Worm (Caenorhabditis elegans) whole organism, L2 larva: Measurements from ENCODE around the gene irg-4.

Experiments
- C34F6.9 ChIP-seq: fragments of 150-350 bp; optimal IDR thresholded peaks from 2 replicates; lab custom pipeline; 2014; ENCODE audit warnings: missing biosample characterization, missing genetic modification characterization
- R02D3.7 ChIP-seq: fragments of 150-350 bp; optimal IDR thresholded peaks from 2 replicates; lab custom pipeline; 2014; ENCODE audit warnings: missing biosample characterization, missing genetic modification characterization
- ZK546.5 ChIP-seq: sonication (generic microtip); optimal IDR thresholded peaks from 2 replicates; lab custom pipeline; 2017; ENCODE audit warnings: missing biosample characterization, missing genetic modification characterization
- ama-1 ChIP-seq: fragments of 150-350 bp; optimal IDR thresholded peaks from 2 replicates; lab custom pipeline; 2018; ENCODE audit warnings: inconsistent platforms
- blmp-1 ChIP-seq: sonication (generic microtip); optimal IDR thresholded peaks from 2 replicates; lab custom pipeline; 2017; ENCODE audit warnings: missing genetic modification characterization, mild to moderate bottlenecking, missing compliant biosample characterization, antibody characterized with exemption, moderate library complexity; ENCODE audit not compliant: insufficient read depth
- ceh-16 ChIP-seq: fragments of 150-350 bp; optimal IDR thresholded peaks from 2 replicates; lab custom pipeline; 2014; ENCODE audit warnings: missing biosample characterization, missing genetic modification characterization
- ceh-82 ChIP-seq: fragments of 150-350 bp; optimal IDR thresholded peaks from 2 replicates; lab custom pipeline; 2014; ENCODE audit warnings: missing biosample characterization, missing genetic modification characterization
- crh-2 ChIP-seq: sonication (generic microtip); optimal IDR thresholded peaks from 2 replicates; lab custom pipeline; 2017; ENCODE audit warnings: missing biosample characterization, missing genetic modification characterization
- egl-27 ChIP-seq: sonication (generic microtip); optimal IDR thresholded peaks from 3 replicates; lab custom pipeline; 2017; ENCODE audit warnings: missing biosample characterization, missing genetic modification reagents, missing genetic modification characterization
- elt-1 ChIP-seq: fragments of 150-350 bp; optimal IDR thresholded peaks from 2 replicates; lab custom pipeline; 2014; ENCODE audit warnings: missing biosample characterization, missing genetic modification characterization
- elt-3 ChIP-seq: sonication (generic microtip); optimal IDR thresholded peaks from 2 replicates; lab custom pipeline; 2017; ENCODE audit warnings: missing biosample characterization, missing genetic modification characterization
- lin-11 ChIP-seq: fragments of 150-350 bp; sonication (generic microtip); optimal IDR thresholded peaks from 2 replicates; lab custom pipeline; 2014; ENCODE audit warnings: missing biosample characterization, missing genetic modification characterization, inconsistent platforms, mixed read lengths
- lin-13 ChIP-seq: fragments of 150-350 bp; optimal IDR thresholded peaks from 2 replicates; lab custom pipeline; 2014; ENCODE audit warnings: missing biosample characterization, missing genetic modification reagents, missing genetic modification characterization
- lsy-2 ChIP-seq, 2 experiments: fragments of 150-350 bp in 1 of 2; sonication (generic microtip) in 1 of 2; optimal IDR thresholded peaks; 2 replicates each; lab custom pipeline; 2014 to 2017; ENCODE audit warnings: missing biosample characterization in 2 of 2, missing genetic modification characterization in 2 of 2
- mbf-1 ChIP-seq: sonication (generic microtip); optimal IDR thresholded peaks from 2 replicates; lab custom pipeline; 2017; ENCODE audit warnings: missing biosample characterization, missing genetic modification characterization
- mdl-1 ChIP-seq, 2 experiments: fragments of 150-350 bp in 1 of 2; sonication (generic microtip) in 1 of 2; optimal IDR thresholded peaks; 2 replicates each; lab custom pipeline; 2017; ENCODE audit warnings: missing biosample characterization in 2 of 2, missing genetic modification characterization in 2 of 2
- nhr-10 ChIP-seq: sonication (generic microtip); optimal IDR thresholded peaks from 2 replicates; lab custom pipeline; 2017; ENCODE audit warnings: missing biosample characterization, missing genetic modification characterization
- nhr-11 ChIP-seq: fragments of 150-350 bp; optimal IDR thresholded peaks from 2 replicates; lab custom pipeline; 2014; ENCODE audit warnings: missing biosample characterization, missing genetic modification characterization
- nhr-12 ChIP-seq: fragments of 150-350 bp; optimal IDR thresholded peaks from 2 replicates; lab custom pipeline; 2014; ENCODE audit warnings: missing biosample characterization, missing genetic modification characterization
- nhr-129 ChIP-seq: fragments of 150-350 bp; optimal IDR thresholded peaks from 2 replicates; lab custom pipeline; 2014; ENCODE audit warnings: missing biosample characterization, missing genetic modification characterization
- nhr-23 ChIP-seq: fragments of 150-350 bp; optimal IDR thresholded peaks from 2 replicates; lab custom pipeline; 2014; ENCODE audit warnings: missing biosample characterization, missing genetic modification reagents, missing genetic modification characterization
- nhr-25 ChIP-seq: fragments of 150-350 bp; sonication (generic microtip); optimal IDR thresholded peaks from 3 replicates; lab custom pipeline; 2014; ENCODE audit warnings: missing biosample characterization, missing genetic modification characterization
- nhr-6 ChIP-seq: fragments of 150-350 bp; optimal IDR thresholded peaks from 2 replicates; lab custom pipeline; 2014; ENCODE audit warnings: missing biosample characterization, missing genetic modification characterization
- nhr-77 ChIP-seq: fragments of 150-350 bp; optimal IDR thresholded peaks from 2 replicates; lab custom pipeline; 2014; ENCODE audit warnings: missing biosample characterization, missing genetic modification characterization
- sem-4 ChIP-seq: fragments of 150-350 bp; optimal IDR thresholded peaks from 2 replicates; lab custom pipeline; 2014; ENCODE audit warnings: missing biosample characterization, missing genetic modification reagents, missing genetic modification characterization
- skn-1 ChIP-seq: sonication (generic microtip); optimal IDR thresholded peaks from 2 replicates; lab custom pipeline; 2017; ENCODE audit warnings: missing biosample characterization, missing genetic modification characterization
- sma-3 ChIP-seq: sonication (generic microtip); optimal IDR thresholded peaks from 2 replicates; lab custom pipeline; 2016; ENCODE audit warnings: missing genetic modification reagents, missing genetic modification characterization, missing compliant biosample characterization
- sma-9 ChIP-seq, 2 experiments: fragments of 150-350 bp in 1 of 2; sonication (generic microtip) in 1 of 2; optimal IDR thresholded peaks; 2 replicates each; lab custom pipeline; 2014 to 2016; ENCODE audit warnings: missing genetic modification characterization in 2 of 2, mild to moderate bottlenecking in 1 of 2, missing biosample characterization in 1 of 2, missing compliant biosample characterization in 1 of 2, missing genetic modification reagents in 1 of 2, moderate library complexity in 1 of 2
- snpc-4 ChIP-seq: fragments of 150-350 bp; optimal IDR thresholded peaks from 2 replicates; lab custom pipeline; 2014; ENCODE audit warnings: missing biosample characterization, missing genetic modification characterization
- unc-39 ChIP-seq: fragments of 150-350 bp; optimal IDR thresholded peaks from 2 replicates; lab custom pipeline; 2014; ENCODE audit warnings: missing biosample characterization, missing genetic modification characterization
- unc-55 ChIP-seq: fragments of 150-350 bp; sonication (generic microtip); optimal IDR thresholded peaks from 3 replicates; lab custom pipeline; 2014; ENCODE audit warnings: missing biosample characterization, missing genetic modification reagents, missing genetic modification characterization
- unc-62 ChIP-seq: fragments of 150-350 bp; optimal IDR thresholded peaks from 2 replicates; lab custom pipeline; 2014; ENCODE audit warnings: missing biosample characterization, missing genetic modification reagents, missing genetic modification characterization
- zag-1 ChIP-seq: fragments of 150-350 bp; optimal IDR thresholded peaks from 2 replicates; lab custom pipeline; 2014; ENCODE audit warnings: missing biosample characterization, missing genetic modification characterization
- ztf-11 ChIP-seq: sonication (generic microtip); optimal IDR thresholded peaks from 2 replicates; lab custom pipeline; 2017; ENCODE audit warnings: missing biosample characterization, missing genetic modification characterization

irg-4 gene

DNA sequence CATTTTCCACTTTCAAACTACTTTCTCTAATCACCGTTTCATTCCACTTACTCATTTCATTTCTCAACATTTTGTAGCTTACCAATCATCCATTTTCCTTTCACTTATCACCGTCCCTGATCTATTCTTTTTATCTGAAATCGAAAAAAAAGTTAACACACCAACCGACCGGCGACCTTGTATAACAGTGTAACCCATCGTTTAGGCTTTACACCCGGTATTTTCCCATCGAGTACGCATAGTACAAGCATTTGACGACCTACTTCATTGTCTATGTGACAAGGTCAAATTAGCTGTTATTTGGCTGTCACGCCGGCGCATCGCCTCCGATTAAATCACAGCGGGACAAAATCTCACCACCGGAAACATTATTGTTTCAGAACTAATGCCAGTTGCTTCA, 6.1 kb upstream of the irg-4 start:
- no peak for TF ChIP-seq snpc-4
- no peak for TF ChIP-seq unc-62 (GFP tag; lab: Kevin White, UChicago)
- TF ChIP-seq ceh-16 (tag; lab: Kevin White, UChicago): no peak
- no peak for TF ChIP-seq nhr-23
- TF ChIP-seq mbf-1 (tag; lab: Kevin White, UChicago): no peak
- TF ChIP-seq blmp-1 (tag; lab: Kevin White, UChicago): peak; percentile 81
- peak; percentile 66 for TF ChIP-seq nhr-25 (tag; lab: Kevin White, UChicago)

DNA sequence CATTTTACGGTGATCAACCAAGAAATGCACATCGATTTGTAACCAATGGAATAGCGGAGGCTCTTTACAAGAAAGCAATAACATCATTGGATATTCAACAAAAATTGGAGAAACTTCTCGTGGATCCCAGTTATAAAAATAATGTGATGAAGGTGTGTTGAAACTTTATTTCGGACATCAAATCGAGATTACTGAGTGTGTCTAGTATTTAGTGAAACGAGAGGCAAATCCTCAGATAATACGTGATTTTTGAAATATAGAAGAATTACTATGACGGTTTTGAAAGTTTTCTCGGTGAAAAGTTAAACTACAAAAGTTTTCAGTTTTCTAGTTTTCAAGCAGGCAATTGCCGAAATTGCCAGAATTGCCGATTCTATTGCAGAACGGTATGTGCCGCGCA, 3.9 kb upstream of the irg-4 start:
- TF ChIP-seq nhr-129: no peak

DNA sequence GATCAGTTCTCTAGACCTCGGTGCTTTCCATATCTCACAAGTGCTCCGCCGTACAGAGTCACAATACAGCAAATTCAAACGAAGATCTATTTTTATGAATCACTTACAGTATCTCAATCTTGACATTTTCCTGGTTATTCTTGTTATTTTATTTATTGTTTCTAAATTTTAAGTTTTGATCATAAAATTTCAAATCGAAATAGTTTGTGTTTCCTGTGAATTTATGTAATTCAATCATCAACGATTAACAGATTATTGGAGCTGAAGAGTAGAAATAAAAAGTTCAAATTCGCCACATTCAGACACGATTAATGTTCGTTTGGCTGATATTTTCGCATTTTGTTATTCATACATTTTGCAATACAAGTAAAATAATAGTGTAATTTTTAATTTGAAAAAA, 3.3 kb upstream of the irg-4 start, which contains the start of gene clec-184:
TSS of gene clec-184 (plus strand) at position 301 of the 400 bp plus-strand sequence.
- TF ChIP-seq sma-3 (GFP tag; lab: Kevin White, UChicago) (no peak), ZK546.5 (tag; lab: Kevin White, UChicago) (no peak), mbf-1 (tag; lab: Kevin White, UChicago) (no peak), egl-27 (tag; lab: Kevin White, UChicago) (no peak), snpc-4 (no peak)

DNA sequence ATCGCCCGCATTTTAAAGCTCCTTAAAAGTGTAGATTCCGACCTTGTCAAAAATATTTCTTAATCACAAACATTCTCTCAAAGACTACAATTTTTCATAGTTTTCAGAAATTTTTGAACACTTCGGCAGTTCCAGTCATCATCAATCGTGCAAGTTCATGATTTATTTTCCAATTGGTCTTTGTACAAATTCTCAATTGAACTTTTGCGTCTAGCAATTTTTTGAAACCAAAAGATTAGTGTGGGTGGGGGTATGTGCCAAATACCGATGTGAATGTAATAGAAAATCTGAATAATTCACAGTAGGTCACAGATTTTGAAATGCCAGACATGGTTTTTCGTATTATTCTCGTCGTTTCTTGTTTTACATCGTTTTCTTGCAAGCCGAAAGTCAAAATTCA, 2.7 kb downstream of the irg-4 start, which contains the start of gene clec-185:
TSS of gene clec-185 (plus strand) at position 301 of the 400 bp plus-strand sequence.
- TF ChIP-seq ceh-16 (tag; lab: Kevin White, UChicago) (no peak), lsy-2 (tag; optimal IDR thresholded peaks at IDR 0.05; lab: Kevin White, UChicago) (no peak), R02D3.7 (no peak), blmp-1 (tag; lab: Kevin White, UChicago) (no peak), elt-1 (tag; lab: Kevin White, UChicago) (no peak), mdl-1 (tag; optimal IDR thresholded peaks at IDR 0.05; lab: Kevin White, UChicago) (no peak), C34F6.9 (tag; lab: Kevin White, UChicago) (no peak), crh-2 (tag; lab: Kevin White, UChicago) (no peak), unc-39 (tag; lab: Kevin White, UChicago) (no peak), zag-1 (no peak), skn-1 (tag; lab: Kevin White, UChicago) (no peak), ceh-82 (tag; lab: Kevin White, UChicago) (no peak), unc-55 (GFP tag; lab: Kevin White, UChicago) (no peak), sma-9 (GFP tag; optimal IDR thresholded peaks at IDR 0.05; lab: Kevin White, UChicago) (no peak), sma-9 (tag; optimal IDR thresholded peaks at IDR 0.05; lab: Kevin White, UChicago) (no peak)

DNA sequence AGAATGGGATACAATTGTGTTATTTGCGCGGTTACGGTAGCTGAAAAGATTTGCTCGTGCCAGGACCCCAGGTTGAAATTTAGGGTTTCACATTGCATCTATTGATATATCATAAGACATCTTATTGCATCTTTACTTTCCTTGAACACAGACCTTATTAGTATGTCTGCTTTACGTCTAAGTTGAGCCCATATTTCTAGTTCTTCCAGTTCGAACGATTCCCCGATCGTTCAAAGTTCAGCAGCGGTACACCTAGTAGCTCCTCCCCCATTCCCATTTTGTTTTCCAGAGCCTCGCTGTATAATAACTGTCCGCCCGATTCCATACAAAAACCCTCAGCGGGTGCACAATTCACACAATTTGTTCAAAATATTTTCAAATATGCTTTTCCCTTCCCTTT, 6.1 kb downstream of the irg-4 start, which contains the start of gene C25G4.17:
TSS of gene C25G4.17 (plus strand) at position 301 of the 400 bp plus-strand sequence.
- TF ChIP-seq elt-3 (no peak), sma-9 (GFP tag; optimal IDR thresholded peaks at IDR 0.05; lab: Kevin White, UChicago) (no peak), sma-9 (tag; optimal IDR thresholded peaks at IDR 0.05; lab: Kevin White, UChicago) (no peak), nhr-12 (tag; lab: Kevin White, UChicago) (no peak), crh-2 (tag; lab: Kevin White, UChicago) (no peak), blmp-1 (tag; lab: Kevin White, UChicago) (no peak), lin-13 (GFP tag; lab: Kevin White, UChicago) (no peak), nhr-10 (tag; lab: Kevin White, UChicago) (no peak), sem-4 (tag; lab: Kevin White, UChicago) (no peak), nhr-77 (tag; lab: Kevin White, UChicago) (no peak), nhr-6 (tag; lab: Kevin White, UChicago) (no peak), lin-11 (tag; lab: Kevin White, UChicago) (no peak), zag-1 (no peak), ama-1 (lab: Kevin White, UChicago) (no peak), ztf-11 (tag; lab: Kevin White, UChicago) (no peak), unc-55 (GFP tag; lab: Kevin White, UChicago) (no peak), nhr-25 (tag; lab: Kevin White, UChicago) (no peak), skn-1 (tag; lab: Kevin White, UChicago) (no peak), nhr-11 (tag; lab: Kevin White, UChicago) (no peak)
- TF ChIP-seq, all 48 proteins: peak for 0
